Worm (Caenorhabditis elegans) whole organism, late embryonic: ENCODE measurements around the gene cyn-11.

Source experiments
- C08G9.2 ChIP-seq: sonication (generic microtip); optimal IDR thresholded peaks from 2 replicates; lab custom pipeline; 2016; ENCODE audit warnings: mild to moderate bottlenecking, missing genetic modification characterization, moderate library complexity, missing compliant biosample characterization
- F13H6.1 ChIP-seq: sonication (generic microtip); optimal IDR thresholded peaks from 2 replicates; lab custom pipeline; 2016; ENCODE audit warnings: missing genetic modification characterization, missing compliant biosample characterization
- K09A11.1 ChIP-seq: sonication (generic microtip); optimal IDR thresholded peaks from 2 replicates; lab custom pipeline; 2017; ENCODE audit warnings: antibody characterized with exemption, mild to moderate bottlenecking, missing genetic modification characterization, missing compliant biosample characterization; ENCODE audit not compliant: insufficient read depth
- Y22D7AL.16 ChIP-seq: sonication (generic microtip); optimal IDR thresholded peaks from 2 replicates; lab custom pipeline; 2016; ENCODE audit warnings: missing genetic modification characterization, missing compliant biosample characterization
- ceh-19 ChIP-seq: fragments of 200-800 bp; sonication (Bioruptor generic); optimal IDR thresholded peaks from 2 replicates; lab custom pipeline; 2018; ENCODE audit warnings: mild to moderate bottlenecking, missing genetic modification characterization, missing compliant biosample characterization
- ceh-2 ChIP-seq: sonication (generic microtip); optimal IDR thresholded peaks from 2 replicates; lab custom pipeline; 2016; ENCODE audit warnings: missing genotype, missing genetic modification characterization, missing compliant biosample characterization
- ceh-22 ChIP-seq: sonication (generic microtip); optimal IDR thresholded peaks from 2 replicates; lab custom pipeline; 2017; ENCODE audit warnings: missing biosample characterization, missing genetic modification characterization
- ceh-24 ChIP-seq: sonication (generic microtip); optimal IDR thresholded peaks from 2 replicates; lab custom pipeline; 2016; ENCODE audit warnings: mild to moderate bottlenecking, missing genetic modification characterization, missing compliant biosample characterization
- ceh-30 ChIP-seq: fragments of 150-350 bp; optimal IDR thresholded peaks from 2 replicates; lab custom pipeline; 2014; ENCODE audit warnings: missing biosample characterization, missing genetic modification characterization
- ceh-31 ChIP-seq: sonication (generic microtip); optimal IDR thresholded peaks from 2 replicates; lab custom pipeline; 2016; ENCODE audit warnings: missing genetic modification characterization, missing compliant biosample characterization
- ceh-34 ChIP-seq: sonication (generic microtip); optimal IDR thresholded peaks from 2 replicates; lab custom pipeline; 2016; ENCODE audit warnings: mild to moderate bottlenecking, missing genetic modification characterization, missing compliant biosample characterization
- ceh-45 ChIP-seq: fragments of 200-800 bp; sonication (Bioruptor generic); IDR thresholded peaks from 2 replicates; pipeline ENCODE4 v1.3.6; 2022; ENCODE audit warnings: missing genetic modification reagents, missing genetic modification characterization, missing compliant biosample characterization
- ceh-48 ChIP-seq: sonication (generic microtip); optimal IDR thresholded peaks from 2 replicates; lab custom pipeline; 2016; ENCODE audit warnings: missing genetic modification characterization, inconsistent platforms, missing compliant biosample characterization
- ceh-9 ChIP-seq: sonication (generic microtip); optimal IDR thresholded peaks from 2 replicates; lab custom pipeline; 2016; ENCODE audit warnings: mild to moderate bottlenecking, missing genetic modification characterization, inconsistent platforms, missing compliant biosample characterization
- che-1 ChIP-seq: sonication (generic microtip); optimal IDR thresholded peaks from 2 replicates; lab custom pipeline; 2016; ENCODE audit warnings: mild to moderate bottlenecking, missing genetic modification characterization, missing compliant biosample characterization
- dmd-4 ChIP-seq: sonication (generic microtip); optimal IDR thresholded peaks from 2 replicates; lab custom pipeline; 2016; ENCODE audit warnings: borderline replicate concordance, missing genetic modification characterization, missing compliant biosample characterization
- dve-1 ChIP-seq: sonication (generic microtip); optimal IDR thresholded peaks from 2 replicates; lab custom pipeline; 2017; ENCODE audit warnings: antibody characterized with exemption, mild to moderate bottlenecking, missing genetic modification characterization, missing compliant biosample characterization
- elt-2 ChIP-seq: sonication (generic microtip); optimal IDR thresholded peaks from 2 replicates; lab custom pipeline; 2016; ENCODE audit warnings: missing genetic modification reagents, missing genetic modification characterization, missing compliant biosample characterization
- elt-4 ChIP-seq: sonication (generic microtip); optimal IDR thresholded peaks from 2 replicates; lab custom pipeline; 2016; ENCODE audit warnings: missing genetic modification characterization, missing compliant biosample characterization
- eyg-1 ChIP-seq: sonication (generic microtip); optimal IDR thresholded peaks from 2 replicates; lab custom pipeline; 2016; ENCODE audit warnings: missing genotype, missing genetic modification characterization, missing compliant biosample characterization
- fkh-10 ChIP-seq: fragments of 150-350 bp; optimal IDR thresholded peaks from 2 replicates; lab custom pipeline; 2014; ENCODE audit warnings: missing biosample characterization, missing genetic modification reagents, missing genetic modification characterization
- fkh-6 ChIP-seq: sonication (generic microtip); optimal IDR thresholded peaks from 2 replicates; lab custom pipeline; 2016; ENCODE audit warnings: missing genetic modification characterization, missing compliant biosample characterization
- gmeb-2 ChIP-seq: sonication (generic microtip); optimal IDR thresholded peaks from 2 replicates; lab custom pipeline; 2016; ENCODE audit warnings: missing genetic modification characterization, inconsistent platforms, missing compliant biosample characterization
- hlh-13 ChIP-seq: fragments of 200-800 bp; sonication (Bioruptor generic); optimal IDR thresholded peaks from 2 replicates; lab custom pipeline; 2018; ENCODE audit warnings: mild to moderate bottlenecking, missing genetic modification characterization, missing compliant biosample characterization
- hlh-30 ChIP-seq: sonication (generic microtip); optimal IDR thresholded peaks from 2 replicates; lab custom pipeline; 2017; ENCODE audit warnings: antibody characterized with exemption, missing genetic modification characterization, missing compliant biosample characterization; ENCODE audit not compliant: insufficient read depth
- hlh-6 ChIP-seq: sonication (generic microtip); optimal IDR thresholded peaks from 2 replicates; lab custom pipeline; 2016; ENCODE audit warnings: missing genotype, missing genetic modification characterization, missing compliant biosample characterization
- lim-6 ChIP-seq: sonication (generic microtip); optimal IDR thresholded peaks from 2 replicates; lab custom pipeline; 2016; ENCODE audit warnings: missing genetic modification characterization, missing compliant biosample characterization
- lin-11 ChIP-seq: fragments of 200-800 bp; sonication (Bioruptor generic); optimal IDR thresholded peaks from 2 replicates; lab custom pipeline; 2018; ENCODE audit warnings: mild to moderate bottlenecking, missing genetic modification characterization, missing compliant biosample characterization
- madf-2 ChIP-seq: sonication (generic microtip); optimal IDR thresholded peaks from 2 replicates; lab custom pipeline; 2017; ENCODE audit warnings: missing genetic modification characterization, missing compliant biosample characterization
- mec-3 ChIP-seq: sonication (generic microtip); optimal IDR thresholded peaks from 2 replicates; lab custom pipeline; 2016; ENCODE audit warnings: borderline replicate concordance, missing genetic modification characterization, missing compliant biosample characterization
- nfya-1 ChIP-seq: sonication (generic microtip); optimal IDR thresholded peaks from 2 replicates; lab custom pipeline; 2017; ENCODE audit warnings: missing genetic modification characterization, mild to moderate bottlenecking, missing compliant biosample characterization, antibody characterized with exemption, moderate library complexity
- nhr-11 ChIP-seq: fragments of 150-350 bp; optimal IDR thresholded peaks from 2 replicates; lab custom pipeline; 2014; ENCODE audit warnings: missing biosample characterization, missing genetic modification characterization
- nhr-232 ChIP-seq: sonication (generic microtip); optimal IDR thresholded peaks from 2 replicates; lab custom pipeline; 2016; ENCODE audit warnings: missing genetic modification characterization, missing compliant biosample characterization
- odd-2 ChIP-seq: sonication (generic microtip); optimal IDR thresholded peaks from 2 replicates; lab custom pipeline; 2017; ENCODE audit warnings: antibody characterized with exemption, mild to moderate bottlenecking, missing genetic modification characterization, missing compliant biosample characterization
- pag-3 ChIP-seq: sonication (generic microtip); optimal IDR thresholded peaks from 2 replicates; lab custom pipeline; 2016; ENCODE audit warnings: missing compliant biosample characterization, missing genetic modification characterization, borderline replicate concordance
- pat-9 ChIP-seq: fragments of 200-800 bp; sonication (Bioruptor generic); optimal IDR thresholded peaks from 2 replicates; lab custom pipeline; 2018; ENCODE audit warnings: mild to moderate bottlenecking, missing genetic modification characterization, moderate library complexity, missing compliant biosample characterization
- pax-1 ChIP-seq: fragments of 150-350 bp; optimal IDR thresholded peaks from 2 replicates; lab custom pipeline; 2014; ENCODE audit warnings: missing biosample characterization, missing genetic modification characterization
- pha-2 ChIP-seq: sonication (generic microtip); optimal IDR thresholded peaks from 2 replicates; lab custom pipeline; 2017; ENCODE audit warnings: mild to moderate bottlenecking, missing genetic modification characterization, missing compliant biosample characterization
- pqm-1 ChIP-seq: sonication (generic microtip); optimal IDR thresholded peaks from 2 replicates; lab custom pipeline; 2016; ENCODE audit warnings: missing genetic modification characterization, missing compliant biosample characterization
- ref-2 ChIP-seq: sonication (generic microtip); optimal IDR thresholded peaks from 2 replicates; lab custom pipeline; 2016; ENCODE audit warnings: missing genetic modification characterization, missing compliant biosample characterization
- rnt-1 ChIP-seq: sonication (generic microtip); optimal IDR thresholded peaks from 2 replicates; lab custom pipeline; 2016; ENCODE audit warnings: missing genetic modification characterization, missing compliant biosample characterization
- sox-4 ChIP-seq: sonication (generic microtip); optimal IDR thresholded peaks from 2 replicates; lab custom pipeline; 2017; ENCODE audit warnings: mild to moderate bottlenecking, missing genetic modification characterization, inconsistent platforms, missing compliant biosample characterization
- syd-9 ChIP-seq: sonication (generic microtip); optimal IDR thresholded peaks from 2 replicates; lab custom pipeline; 2016; ENCODE audit warnings: mild to moderate bottlenecking, missing genetic modification characterization, moderate library complexity, missing compliant biosample characterization
- tbx-2 ChIP-seq: sonication (generic microtip); optimal IDR thresholded peaks from 2 replicates; lab custom pipeline; 2016; ENCODE audit warnings: missing genetic modification characterization, missing compliant biosample characterization
- tbx-7 ChIP-seq: sonication (generic microtip); optimal IDR thresholded peaks from 2 replicates; lab custom pipeline; 2016; ENCODE audit warnings: missing genotype, missing genetic modification characterization, missing compliant biosample characterization
- unc-3 ChIP-seq, 2 experiments: fragments of 200-800 bp in 1 of 2; sonication (Bioruptor generic) in 1 of 2; sonication (generic microtip) in 1 of 2; conservative IDR thresholded peaks in 1 of 2; optimal IDR thresholded peaks in 1 of 2; 2 replicates each; pipeline versions ENCODE4 v1.3.6 to Lab custom; 2016 to 2022; ENCODE audit warnings: missing compliant biosample characterization in 2 of 2, missing genetic modification characterization in 2 of 2, missing genetic modification reagents in 1 of 2
- unc-42 ChIP-seq: sonication (generic microtip); optimal IDR thresholded peaks from 2 replicates; lab custom pipeline; 2016; ENCODE audit warnings: missing genotype, missing genetic modification characterization, missing compliant biosample characterization
- unc-55 ChIP-seq: sonication (generic microtip); optimal IDR thresholded peaks from 2 replicates; lab custom pipeline; 2017; ENCODE audit warnings: missing biosample characterization, missing genetic modification reagents, missing genetic modification characterization
- zip-5 ChIP-seq: sonication (generic microtip); optimal IDR thresholded peaks from 2 replicates; lab custom pipeline; 2016; ENCODE audit warnings: missing genetic modification characterization, missing compliant biosample characterization

The cyn-11 gene

DNA sequence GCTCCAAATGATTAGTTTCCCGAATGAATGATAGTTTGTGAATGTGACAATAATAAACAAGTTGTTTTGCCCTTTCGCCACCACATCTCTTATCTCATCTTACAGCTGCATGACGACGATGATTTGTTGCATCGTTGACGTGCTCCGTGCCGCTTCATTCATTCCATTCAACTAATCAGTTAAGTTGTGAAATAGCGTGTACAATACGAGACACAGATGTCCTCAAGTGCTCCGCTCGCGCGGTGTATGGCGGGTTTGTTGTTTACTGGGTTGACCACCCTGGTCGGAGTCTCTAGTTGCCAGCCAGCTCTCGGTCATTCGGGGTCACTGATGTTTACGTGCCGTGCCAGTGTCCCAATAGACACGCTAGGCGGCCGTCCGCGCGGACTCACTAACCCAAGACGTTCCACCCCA lies 31.9 kb upstream of the cyn-11 start (continued):
- TF ChIP-seq pat-9 (tag; lab: Kevin White, UChicago) (no peak), K09A11.1 (tag; lab: Kevin White, UChicago) (no peak), mec-3 (tag; lab: Kevin White, UChicago) (no peak), ceh-30 (tag; lab: Kevin White, UChicago) (no peak), pha-2 (tag; lab: Kevin White, UChicago) (peak; percentile 43), tbx-7 (tag; lab: Kevin White, UChicago) (no peak), zip-5 (no peak), ceh-45 (GFP tag; lab: Robert Waterston, UW) (no peak), Y22D7AL.16 (tag; lab: Kevin White, UChicago) (no peak), ceh-2 (tag; lab: Kevin White, UChicago) (peak; percentile 56), ceh-34 (peak; percentile 68), odd-2 (tag; lab: Kevin White, UChicago) (no peak), pqm-1 (tag; lab: Kevin White, UChicago) (no peak), C08G9.2 (tag; lab: Kevin White, UChicago) (no peak), ceh-22 (no peak), che-1 (no peak), unc-3 (GFP tag; conservative IDR thresholded peaks at IDR 0.05; lab: Robert Waterston, UW) (no peak), unc-3 (tag; optimal IDR thresholded peaks at IDR 0.05; lab: Kevin White, UChicago) (no peak), F13H6.1 (tag; lab: Kevin White, UChicago) (no peak), ceh-48 (tag; lab: Kevin White, UChicago) (no peak), lim-6 (no peak), pax-1 (tag; lab: Kevin White, UChicago) (peak; percentile 24), hlh-30 (tag; lab: Kevin White, UChicago) (no peak), unc-55 (GFP tag; lab: Kevin White, UChicago) (peak; percentile 50), elt-2 (peak; percentile 33), unc-42 (tag; lab: Kevin White, UChicago) (peak; percentile 60), ref-2 (tag; lab: Kevin White, UChicago) (peak; percentile 28), ceh-9 (tag; lab: Kevin White, UChicago) (no peak), fkh-6 (tag; lab: Kevin White, UChicago) (no peak), nfya-1 (tag; lab: Kevin White, UChicago) (peak; percentile 59), nhr-232 (tag; lab: Kevin White, UChicago) (no peak), fkh-10 (GFP tag; lab: Kevin White, UChicago) (no peak), nhr-11 (no peak), syd-9 (tag; lab: Kevin White, UChicago) (no peak), ceh-24 (tag; lab: Kevin White, UChicago) (no peak), rnt-1 (tag; lab: Kevin White, UChicago) (peak; percentile 14), eyg-1 (no peak)
- TF ChIP-seq, all 69 proteins: peak for 13

DNA sequence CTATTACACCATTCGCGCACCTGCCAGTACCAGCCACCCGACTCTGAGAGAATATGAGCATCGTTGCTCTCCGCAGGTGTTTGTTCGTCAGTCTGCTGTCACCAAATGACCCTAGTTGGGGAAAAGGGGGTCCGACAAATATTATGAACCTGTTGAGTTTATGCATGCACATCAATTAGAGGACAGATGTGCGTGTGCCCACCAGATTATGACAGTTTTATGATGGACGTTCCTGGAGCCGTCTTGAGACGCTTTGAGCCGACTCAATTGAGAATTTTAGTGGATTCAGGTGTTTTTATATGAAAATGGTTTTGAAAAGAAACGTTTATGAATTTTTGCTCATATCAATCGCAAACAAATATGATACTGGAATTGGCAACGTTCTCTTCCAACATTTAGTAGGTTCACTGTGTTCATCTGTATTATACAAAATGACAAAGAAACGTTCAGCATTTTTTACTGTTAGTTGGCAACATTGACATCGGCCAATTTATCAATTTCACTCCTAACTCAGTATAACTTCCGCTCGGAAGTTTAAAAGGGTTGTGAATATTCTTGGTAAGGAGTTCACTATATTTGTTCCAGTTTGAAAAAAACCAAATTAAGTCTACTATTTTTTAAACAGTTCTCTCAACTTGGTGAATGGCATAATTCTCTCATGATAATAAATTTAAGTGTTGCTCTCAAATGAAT lies 31.3 kb upstream of the cyn-11 start:
- TF ChIP-seq madf-2 (tag; lab: Kevin White, UChicago) (peak; percentile 20), lim-6 (no peak), ceh-48 (tag; lab: Kevin White, UChicago) (no peak), nhr-232 (tag; lab: Kevin White, UChicago) (no peak), hlh-13 (GFP tag; lab: Kevin White, UChicago) (no peak), mec-3 (tag; lab: Kevin White, UChicago) (no peak), gmeb-2 (tag; lab: Kevin White, UChicago) (no peak), dve-1 (tag; lab: Kevin White, UChicago) (no peak), ceh-45 (GFP tag; lab: Robert Waterston, UW) (no peak), ceh-19 (no peak), ref-2 (tag; lab: Kevin White, UChicago) (peak; percentile 38), hlh-6 (tag; lab: Kevin White, UChicago) (no peak), pag-3 (tag; lab: Kevin White, UChicago) (no peak), lin-11 (tag; lab: Kevin White, UChicago) (no peak), ceh-31 (no peak), dmd-4 (tag; lab: Kevin White, UChicago) (no peak), K09A11.1 (tag; lab: Kevin White, UChicago) (no peak), tbx-2 (tag; lab: Kevin White, UChicago) (peak; percentile 19), hlh-30 (tag; lab: Kevin White, UChicago) (no peak), elt-4 (tag; lab: Kevin White, UChicago) (no peak), sox-4 (tag; lab: Kevin White, UChicago) (no peak), ceh-2 (tag; lab: Kevin White, UChicago) (no peak), tbx-7 (tag; lab: Kevin White, UChicago) (no peak)
